Fruit fly (Drosophila melanogaster): Measurements from ENCODE around the gene Rap1.

The Rap1 gene

DNA sequence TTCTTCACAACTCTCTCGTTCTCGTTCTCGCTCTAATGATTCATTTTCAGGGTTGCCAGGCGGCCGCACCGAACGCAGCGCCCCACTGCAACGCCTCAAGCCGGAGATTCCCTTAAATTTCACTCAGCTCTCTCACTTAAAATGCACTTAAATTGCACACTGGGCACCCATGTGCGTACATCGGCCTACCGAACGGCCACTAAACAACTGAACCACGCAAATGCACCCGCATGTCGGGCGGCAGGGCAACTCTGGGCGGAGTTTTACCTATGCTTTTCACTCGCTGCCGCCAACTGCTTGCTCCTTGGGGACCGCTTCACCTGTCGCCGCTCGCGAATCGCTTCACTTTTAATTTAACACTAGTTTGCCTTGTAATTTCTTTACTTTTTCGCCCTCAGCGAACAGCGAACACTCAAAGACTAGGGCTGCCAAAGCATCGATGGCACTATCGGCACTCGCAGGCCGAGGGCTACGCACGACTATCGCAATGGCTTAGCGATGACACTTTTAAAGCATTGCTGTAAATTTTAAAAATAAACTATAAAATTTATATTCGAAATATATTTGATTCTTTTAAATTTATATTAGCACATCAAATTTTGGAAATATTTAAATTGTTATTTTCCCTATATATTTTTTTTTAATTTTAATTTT is at the start of gene Rap1 (continued):
- TF ChIP-seq sna (GFP tag; IDR thresholded peaks at IDR 0.05; ENCODE audit: partially characterized antibody): peak; percentile 72
- TF ChIP-seq Hr3 (GFP tag; optimal IDR thresholded peaks at IDR 0.05): peak; percentile 54
- peak; percentile 49 for TF ChIP-seq CG7839 (tag; optimal IDR thresholded peaks at IDR 0.05)
- peak; percentile 60 for TF ChIP-seq HHEX (GFP tag; optimal IDR thresholded peaks at IDR 0.05)
- peak; percentile 16 for TF ChIP-seq Usf (GFP tag; optimal IDR thresholded peaks at IDR 0.05)
- peak; percentile 91 for TF ChIP-seq unc-4 (GFP tag; IDR thresholded peaks at IDR 0.05; ENCODE audit: partially characterized antibody)
- no peak for TF ChIP-seq fd102C (GFP tag; optimal IDR thresholded peaks at IDR 0.05)
- peak; percentile 58 for TF ChIP-seq cg (GFP tag; optimal IDR thresholded peaks at IDR 0.05)
- TF ChIP-seq gcm2 (GFP tag; optimal IDR thresholded peaks at IDR 0.05): no peak
- TF ChIP-seq pros (GFP tag; optimal IDR thresholded peaks at IDR 0.05): peak; percentile 50
- peak; percentile 90 for TF ChIP-seq Med (GFP tag)
- peak; percentile 60 for TF ChIP-seq CG13296 (GFP tag; optimal IDR thresholded peaks at IDR 0.05)
- 0 out of 2 replicates have a peak, but pooled peaks have one; percentile 4 for TF ChIP-seq dan (GFP tag; IDR thresholded peaks at IDR 0.05)
- peak; percentile 46 for TF ChIP-seq CG10654 (GFP tag; optimal IDR thresholded peaks at IDR 0.05)
- peak; percentile 50 for TF ChIP-seq slou (GFP tag; optimal IDR thresholded peaks at IDR 0.05)
- TF ChIP-seq C15 (GFP tag; IDR thresholded peaks at IDR 0.05): 0 out of 3 replicates have a peak, but pooled peaks have one; percentile 33
- TF ChIP-seq Hr78 (GFP tag; optimal IDR thresholded peaks at IDR 0.05): no peak
- TF ChIP-seq Sry-δ (GFP tag; optimal IDR thresholded peaks at IDR 0.05): peak; percentile 88
- peak; percentile 87 for TF ChIP-seq CG14860 (GFP tag; IDR thresholded peaks at IDR 0.05; ENCODE audit: partially characterized antibody)
- peak; percentile 96 for TF ChIP-seq CG42726 (GFP tag; IDR thresholded peaks at IDR 0.05; ENCODE audit: partially characterized antibody)
- TF ChIP-seq hbn (GFP tag; IDR thresholded peaks at IDR 0.05; ENCODE audit: partially characterized antibody): peak; percentile 84
- no peak for TF ChIP-seq TFAM (GFP tag; optimal IDR thresholded peaks at IDR 0.05)
- TF ChIP-seq abd-A (tag; optimal IDR thresholded peaks at IDR 0.05): no peak
- TF ChIP-seq CG7357 (GFP tag; IDR thresholded peaks at IDR 0.05): peak; percentile 15; the same call in 1 of the 3 replicates
- TF ChIP-seq Oaz (GFP tag; IDR thresholded peaks at IDR 0.05): peak; percentile 44; the same call in 1 of the 2 replicates
- peak; percentile 10; the same call in 1 of the 2 replicates for TF ChIP-seq CG11696 (GFP tag; IDR thresholded peaks at IDR 0.05)
- no peak for TF ChIP-seq disco-r (GFP tag; optimal IDR thresholded peaks at IDR 0.05)
- TF ChIP-seq CG10543 (GFP tag; optimal IDR thresholded peaks at IDR 0.05): peak; percentile 32
- TF ChIP-seq CG15479 (GFP tag; optimal IDR thresholded peaks at IDR 0.05): no peak
- no peak for TF ChIP-seq Tbp (GFP tag; optimal IDR thresholded peaks at IDR 0.05)
- TF ChIP-seq CG8924 (tag; optimal IDR thresholded peaks at IDR 0.05): no peak
- TF ChIP-seq Hr51 (GFP tag; optimal IDR thresholded peaks at IDR 0.05): peak in 1 of 2 experiments; percentile 39
- no peak for TF ChIP-seq ash1 (GFP tag; optimal IDR thresholded peaks at IDR 0.05)
- TF ChIP-seq pita (GFP tag; optimal IDR thresholded peaks at IDR 0.05): no peak
- peak; percentile 58 for TF ChIP-seq CG31441 (GFP tag; IDR thresholded peaks at IDR 0.05)
- TF ChIP-seq CG4617 (GFP tag; optimal IDR thresholded peaks at IDR 0.05; ENCODE audit: borderline replicate concordance): peak; percentile 95
- no peak for TF ChIP-seq caup (GFP tag; optimal IDR thresholded peaks at IDR 0.05; ENCODE audit: severe bottlenecking)
- TF ChIP-seq sisA (GFP tag; IDR thresholded peaks at IDR 0.05): peak; percentile 61
- TF ChIP-seq esg (GFP tag; conservative IDR thresholded peaks at IDR 0.05): peak; percentile 26; the same call in 1 of the 2 replicates
- TF ChIP-seq Fer3 (tag; optimal IDR thresholded peaks at IDR 0.05): peak; percentile 65
- TF ChIP-seq CG6765 (GFP tag; optimal IDR thresholded peaks at IDR 0.05): no peak
- peak; percentile 59 for TF ChIP-seq CG9817 (tag; optimal IDR thresholded peaks at IDR 0.05)
- TF ChIP-seq bsh (GFP tag; optimal IDR thresholded peaks at IDR 0.05): no peak
- peak; percentile 78 for TF ChIP-seq MBD-R2 (GFP tag; IDR thresholded peaks at IDR 0.05)
- peak; percentile 77 for TF ChIP-seq CG18262 (tag; optimal IDR thresholded peaks at IDR 0.05)
- peak; percentile 85 for TF ChIP-seq CG7963 (GFP tag; IDR thresholded peaks at IDR 0.05; ENCODE audit: partially characterized antibody)
- peak; percentile 72 for TF ChIP-seq Side (GFP tag; optimal IDR thresholded peaks at IDR 0.05)

All from whole organism, embryonic.